Worm (Caenorhabditis elegans): ENCODE results near the gene eat-17.

eat-17 gene

ce11 chrX:16432143-16432542 is 15.5 kb upstream of the eat-17 start, which contains the start of gene F38E9.6:
TSS of gene F38E9.6 (plus strand) at chrX:16432443.
- TF ChIP-seq unc-130 (GFP tag; optimal IDR thresholded peaks at IDR 0.05) (no peak), hmg-1.2 (GFP tag; IDR thresholded peaks at IDR 0.05) (no peak), let-607 (tag; optimal IDR thresholded peaks at IDR 0.05) (no peak), tbp1 (GFP tag; optimal IDR thresholded peaks at IDR 0.05) (no peak), F37B4.10 (GFP tag; IDR thresholded peaks at IDR 0.05) (no peak)

ce11 chrX:16418396-16418795 is 1.8 kb upstream of the eat-17 start:
- TF ChIP-seq egrh-3 (GFP tag; IDR thresholded peaks at IDR 0.05) (0 out of 2 replicates have a peak, but pooled peaks have one; percentile 19), zim-3 (tag; optimal IDR thresholded peaks at IDR 0.05) (no peak), snpc-1.3 (tag; optimal IDR thresholded peaks at IDR 0.05; ENCODE audit: insufficient read depth) (no peak), T07F8.4 (tag; optimal IDR thresholded peaks at IDR 0.05) (no peak), madf-10 (tag; optimal IDR thresholded peaks at IDR 0.05) (no peak), let-526 (GFP tag; IDR thresholded peaks at IDR 0.05) (no peak), F57C9.4 (tag; optimal IDR thresholded peaks at IDR 0.05) (no peak), unc-130 (GFP tag; optimal IDR thresholded peaks at IDR 0.05) (no peak), ceh-27 (GFP tag; optimal IDR thresholded peaks at IDR 0.05) (no peak), F22D6.2 (tag; optimal IDR thresholded peaks at IDR 0.05) (no peak), snpc-3.4 (tag; optimal IDR thresholded peaks at IDR 0.05) (no peak), nhr-27 (tag; optimal IDR thresholded peaks at IDR 0.05) (no peak), bed-1 (GFP tag; IDR thresholded peaks at IDR 0.05) (no peak), efl-1 (GFP tag; optimal IDR thresholded peaks at IDR 0.05) (peak; percentile 75), F49E8.2 (tag; optimal IDR thresholded peaks at IDR 0.05; ENCODE audit: insufficient read depth) (no peak), dpl-1 (GFP tag; optimal IDR thresholded peaks at IDR 0.05) (peak; percentile 28), mxl-1 (tag; optimal IDR thresholded peaks at IDR 0.05) (no peak), lin-40 (tag; optimal IDR thresholded peaks at IDR 0.05) (no peak), sea-2 (GFP tag; IDR thresholded peaks at IDR 0.05) (no peak), ztf-18 (tag; optimal IDR thresholded peaks at IDR 0.05) (no peak), attf-3 (GFP tag; conservative IDR thresholded peaks at IDR 0.05) (no peak), madf-8 (GFP tag; conservative IDR thresholded peaks at IDR 0.05) (peak; percentile 70), attf-5 (GFP tag; optimal IDR thresholded peaks at IDR 0.05) (no peak), Y79H2A.3 (GFP tag; conservative IDR thresholded peaks at IDR 0.05) (no peak)

ce11 chrX:16414572-16414971 is 2.1 kb downstream of the eat-17 start:
- TF ChIP-seq pbrm-1 (GFP tag; IDR thresholded peaks at IDR 0.05) (0 out of 2 replicates have a peak, but pooled peaks have one; percentile 16), rpc-1 (optimal IDR thresholded peaks at IDR 0.05) (no peak), rpc-1 (tag; optimal IDR thresholded peaks at IDR 0.05) (no peak), aptf-3 (GFP tag; IDR thresholded peaks at IDR 0.05) (no peak), zim-3 (tag; optimal IDR thresholded peaks at IDR 0.05) (no peak), B0261.1 (tag; optimal IDR thresholded peaks at IDR 0.05) (no peak), dox-1 (GFP tag; IDR thresholded peaks at IDR 0.05) (0 out of 2 replicates have a peak, but pooled peaks have one; percentile 23), ama-1 (optimal IDR thresholded peaks at IDR 0.05) (no peak), ama-1 (GFP tag; optimal IDR thresholded peaks at IDR 0.05) (no peak)
